Fruit fly (Drosophila melanogaster) whole organism, wandering third instar larva: Measurements from ENCODE around the gene zye.

Experiments used
- Dfd ChIP-seq: fragments of >200 bp; optimal IDR thresholded peaks from 2 replicates; lab custom pipeline; 2017; ENCODE audit warnings: missing biosample characterization, missing genetic modification characterization
- Dif ChIP-seq: fragments of 200-275, 200-300 bp; sonication (Bioruptor generic); optimal IDR thresholded peaks from 2 replicates; lab custom pipeline; 2018; ENCODE audit warnings: missing biosample characterization, missing genetic modification characterization; ENCODE audit not compliant: partially characterized antibody
- Hr78 ChIP-seq: fragments of >200 bp; optimal IDR thresholded peaks from 2 replicates; lab custom pipeline; 2017; ENCODE audit warnings: missing biosample characterization, missing genetic modification characterization
- N ChIP-seq: fragments of >200 bp; optimal IDR thresholded peaks from 2 replicates; lab custom pipeline; 2018; ENCODE audit warnings: missing biosample characterization, missing external identifiers, missing genetic modification characterization
- OdsH ChIP-seq: fragments of 200-800 bp; sonication (Bioruptor generic); optimal IDR thresholded peaks from 2 replicates; lab custom pipeline; 2016; ENCODE audit warnings: missing biosample characterization, mild to moderate bottlenecking, missing genetic modification characterization
- Rel ChIP-seq, 2 experiments: fragments of 200-800 bp; sonication (Bioruptor generic) in 1 of 2; optimal IDR thresholded peaks; 2 replicates in 1 of 2; 3 replicates in 1 of 2; lab custom pipeline; 2016 to 2019; ENCODE audit warnings: mild to moderate bottlenecking in 2 of 2, missing biosample characterization in 2 of 2, missing genetic modification characterization in 2 of 2, moderate library complexity in 1 of 2
- Sp1 ChIP-seq: fragments of 200-800 bp; sonication (Bioruptor generic); optimal IDR thresholded peaks from 3 replicates; lab custom pipeline; 2019; ENCODE audit warnings: missing biosample characterization, mild to moderate bottlenecking, missing genetic modification characterization, moderate library complexity
- dsf ChIP-seq: sonication (Bioruptor generic); optimal IDR thresholded peaks from 2 replicates; lab custom pipeline; 2016; ENCODE audit warnings: missing biosample characterization, missing genetic modification characterization, borderline replicate concordance
- ey ChIP-seq: fragments of 200-800 bp; sonication (Bioruptor generic); optimal IDR thresholded peaks from 2 replicates; lab custom pipeline; 2016; ENCODE audit warnings: missing biosample characterization, missing genetic modification characterization
- h ChIP-seq: fragments of 200-800 bp; sonication (Bioruptor generic); optimal IDR thresholded peaks from 3 replicates; lab custom pipeline; 2016; ENCODE audit warnings: missing biosample characterization, mild to moderate bottlenecking, missing genetic modification characterization
- jim ChIP-seq: fragments of 175-275, 200-325 bp; sonication (Bioruptor generic); optimal IDR thresholded peaks from 2 replicates; lab custom pipeline; 2016; ENCODE audit warnings: missing biosample characterization, mild to moderate bottlenecking, missing genetic modification characterization
- psq ChIP-seq: fragments of 200-800 bp; sonication (Bioruptor generic); optimal IDR thresholded peaks from 3 replicates; lab custom pipeline; 2017; ENCODE audit warnings: missing biosample characterization, mild to moderate bottlenecking, missing genetic modification characterization, moderate library complexity
- tai ChIP-seq: sonication (Bioruptor generic); optimal IDR thresholded peaks from 2 replicates; lab custom pipeline; 2016; ENCODE audit warnings: missing biosample characterization, missing genetic modification characterization

- TF ChIP-seq Hr78 (GFP tag; lab: Kevin White, UChicago) (no peak), tai (GFP tag; lab: Kevin White, UChicago) (no peak), Dif (GFP tag; lab: Kevin White, UChicago) (no peak), ey (GFP tag; lab: Kevin White, UChicago) (no peak), jim (no peak), OdsH (GFP tag; lab: Kevin White, UChicago) (no peak), Rel (GFP tag; optimal IDR thresholded peaks at IDR 0.05; lab: Kevin White, UChicago) (no peak), Rel (tag; optimal IDR thresholded peaks at IDR 0.05; lab: Kevin White, UChicago) (no peak), Sp1 (GFP tag; lab: Kevin White, UChicago) (no peak), psq (GFP tag; lab: Kevin White, UChicago) (no peak), N (GFP tag; lab: Kevin White, UChicago) (no peak), Dfd (GFP tag; lab: Kevin White, UChicago) (no peak), dsf (GFP tag; lab: Kevin White, UChicago) (no peak), h (GFP tag; lab: Kevin White, UChicago) (no peak)
These were observed 14.0 kb downstream of the zye start, which contains the start of gene CG5274 for dm6 chr3L:20427449-20427848.
